Fruit fly (Drosophila melanogaster) whole organism, prepupa: ENCODE results near the gene SMSr.

Source experiments
- CG10631 ChIP-seq: fragments of 200-800 bp; sonication (Bioruptor generic); optimal IDR thresholded peaks from 2 replicates; lab custom pipeline; 2016; ENCODE audit warnings: missing biosample characterization, missing genetic modification characterization
- CG10669 ChIP-seq: fragments of 200-800 bp; sonication (Bioruptor generic); optimal IDR thresholded peaks from 3 replicates; lab custom pipeline; 2018; ENCODE audit warnings: missing biosample characterization, mild to moderate bottlenecking, missing genetic modification characterization, moderate library complexity
- CG11294 ChIP-seq: fragments of 200-800 bp; sonication (Bioruptor generic); IDR thresholded peaks from 2 replicates; pipeline ENCODE4 v1.3.6; 2022; ENCODE audit warnings: missing biosample characterization, missing genetic modification characterization
- CG11902 ChIP-seq: fragments of 200-800 bp; sonication (Bioruptor generic); optimal IDR thresholded peaks from 3 replicates; lab custom pipeline; 2016; ENCODE audit warnings: missing biosample characterization, missing genetic modification characterization
- CG15336 ChIP-seq: fragments of 200-800 bp; sonication (Bioruptor generic); IDR thresholded peaks from 2 replicates; pipeline ENCODE4 v1.3.6; 2022; ENCODE audit warnings: missing biosample characterization, missing genetic modification characterization
- CG1621 ChIP-seq: fragments of 200-800 bp; sonication (Bioruptor generic); optimal IDR thresholded peaks from 3 replicates; lab custom pipeline; 2018; ENCODE audit warnings: missing biosample characterization, mild to moderate bottlenecking, missing genetic modification characterization
- CG16779 ChIP-seq: fragments of 200-800 bp; sonication (Bioruptor generic); optimal IDR thresholded peaks from 3 replicates; lab custom pipeline; 2017; ENCODE audit warnings: missing biosample characterization, mild to moderate bottlenecking, missing genetic modification characterization
- CG3032 ChIP-seq: fragments of 200-800 bp; optimal IDR thresholded peaks from 2 replicates; lab custom pipeline; 2019; ENCODE audit warnings: missing biosample characterization, mild to moderate bottlenecking, missing genetic modification characterization, moderate library complexity
- CG31627 ChIP-seq: fragments of 200-800 bp; sonication (Bioruptor generic); optimal IDR thresholded peaks from 3 replicates; lab custom pipeline; 2016; ENCODE audit warnings: missing biosample characterization, missing genetic modification characterization
- CG32006 ChIP-seq: fragments of 200-800 bp; sonication (Bioruptor generic); optimal IDR thresholded peaks from 3 replicates; lab custom pipeline; 2017; ENCODE audit warnings: missing biosample characterization, mild to moderate bottlenecking, missing genetic modification characterization
- CG34406 ChIP-seq: fragments of 200-800 bp; sonication (Bioruptor generic); optimal IDR thresholded peaks from 3 replicates; lab custom pipeline; 2016; ENCODE audit warnings: missing biosample characterization, missing genetic modification characterization
- CG3919 ChIP-seq: fragments of 200-800 bp; sonication (Bioruptor generic); optimal IDR thresholded peaks from 3 replicates; lab custom pipeline; 2016; ENCODE audit warnings: missing biosample characterization, missing genetic modification characterization
- CG4318 ChIP-seq: fragments of 200-800 bp; sonication (Bioruptor generic); optimal IDR thresholded peaks from 3 replicates; lab custom pipeline; 2017; ENCODE audit warnings: missing biosample characterization, mild to moderate bottlenecking, missing genetic modification characterization
- CG6276 ChIP-seq: fragments of 200-800 bp; sonication (Bioruptor generic); optimal IDR thresholded peaks from 2 replicates; lab custom pipeline; 2017; ENCODE audit warnings: missing biosample characterization, mild to moderate bottlenecking, missing genetic modification characterization
- CG6792 ChIP-seq: fragments of 200-800 bp; sonication (Bioruptor generic); optimal IDR thresholded peaks from 3 replicates; lab custom pipeline; 2016; ENCODE audit warnings: missing biosample characterization, missing genetic modification characterization
- CG6808 ChIP-seq: fragments of 200-800 bp; sonication (Bioruptor generic); optimal IDR thresholded peaks from 3 replicates; lab custom pipeline; 2017; ENCODE audit warnings: missing biosample characterization, missing genetic modification characterization, mild to moderate bottlenecking, moderate library complexity, missing genetic modification reagents
- CG6854 ChIP-seq: fragments of 200-800 bp; sonication (Bioruptor generic); optimal IDR thresholded peaks from 2 replicates; lab custom pipeline; 2017; ENCODE audit warnings: missing biosample characterization, mild to moderate bottlenecking, missing genetic modification characterization
- CG8319 ChIP-seq: fragments of 200-800 bp; sonication (Bioruptor generic); optimal IDR thresholded peaks from 3 replicates; lab custom pipeline; 2016; ENCODE audit warnings: missing biosample characterization, missing genetic modification characterization
- CG8632 ChIP-seq: fragments of 200-800 bp; sonication (Bioruptor generic); optimal IDR thresholded peaks from 3 replicates; lab custom pipeline; 2016; ENCODE audit warnings: missing biosample characterization, missing genetic modification characterization
- CG9139 ChIP-seq: fragments of 200-800 bp; sonication (Bioruptor generic); optimal IDR thresholded peaks from 3 replicates; lab custom pipeline; 2017; ENCODE audit warnings: missing biosample characterization, mild to moderate bottlenecking, missing genetic modification characterization
- Eip75B ChIP-seq: fragments of 200-800 bp; sonication (Bioruptor generic); optimal IDR thresholded peaks from 3 replicates; lab custom pipeline; 2016; ENCODE audit warnings: missing biosample characterization, missing genetic modification characterization
- Ets21C ChIP-seq: fragments of 200-800 bp; sonication (Bioruptor generic); optimal IDR thresholded peaks from 3 replicates; lab custom pipeline; 2016; ENCODE audit warnings: missing biosample characterization, missing genetic modification characterization
- Ets96B ChIP-seq: fragments of 200-800 bp; optimal IDR thresholded peaks from 2 replicates; lab custom pipeline; 2019; ENCODE audit warnings: missing biosample characterization, mild to moderate bottlenecking, missing genetic modification characterization, moderate library complexity
- Gug ChIP-seq: fragments of 200-800 bp; sonication (Bioruptor generic); IDR thresholded peaks from 2 replicates; pipeline ENCODE4 v1.3.6; 2022; ENCODE audit warnings: missing biosample characterization, missing genetic modification characterization
- Hr39 ChIP-seq: fragments of 200-800 bp; sonication (Bioruptor generic); optimal IDR thresholded peaks from 2 replicates; lab custom pipeline; 2016; ENCODE audit warnings: missing biosample characterization, missing genetic modification characterization
- Hr4 ChIP-seq: fragments of 200-800 bp; sonication (Bioruptor generic); optimal IDR thresholded peaks from 3 replicates; lab custom pipeline; 2016; ENCODE audit warnings: missing biosample characterization, missing genetic modification characterization
- Lpt ChIP-seq: fragments of 200-800 bp; sonication (Bioruptor generic); optimal IDR thresholded peaks from 3 replicates; lab custom pipeline; 2016; ENCODE audit warnings: missing biosample characterization, missing genetic modification characterization
- OdsH ChIP-seq: fragments of 200-800 bp; sonication (Bioruptor generic); optimal IDR thresholded peaks from 3 replicates; lab custom pipeline; 2016; ENCODE audit warnings: missing biosample characterization, missing genetic modification characterization
- Smox ChIP-seq: fragments of 200-800 bp; sonication (Bioruptor generic); optimal IDR thresholded peaks from 3 replicates; lab custom pipeline; 2016; ENCODE audit warnings: missing biosample characterization, missing genetic modification characterization
- Sox102F ChIP-seq: fragments of 200-800 bp; sonication (Bioruptor generic); optimal IDR thresholded peaks from 2 replicates; lab custom pipeline; 2016; ENCODE audit warnings: missing biosample characterization, mild to moderate bottlenecking, missing genetic modification characterization
- Sox14 ChIP-seq: fragments of 200-800 bp; sonication (Bioruptor generic); optimal IDR thresholded peaks from 3 replicates; lab custom pipeline; 2016; ENCODE audit warnings: missing biosample characterization, missing genetic modification characterization
- Sox15 ChIP-seq: fragments of 200-800 bp; sonication (Bioruptor generic); optimal IDR thresholded peaks from 3 replicates; lab custom pipeline; 2016; ENCODE audit warnings: missing biosample characterization, missing genetic modification characterization
- acj6 ChIP-seq: fragments of 200-800 bp; sonication (Bioruptor generic); optimal IDR thresholded peaks from 3 replicates; lab custom pipeline; 2016; ENCODE audit warnings: missing biosample characterization, missing genetic modification characterization
- cyc ChIP-seq: fragments of 200-800 bp; sonication (Bioruptor generic); optimal IDR thresholded peaks from 3 replicates; lab custom pipeline; 2016; ENCODE audit warnings: missing biosample characterization, missing genetic modification characterization
- dac ChIP-seq: fragments of 200-800 bp; sonication (Bioruptor generic); optimal IDR thresholded peaks from 2 replicates; lab custom pipeline; 2017; ENCODE audit warnings: missing biosample characterization, mild to moderate bottlenecking, missing genetic modification characterization
- dsx ChIP-seq: fragments of 200-800 bp; optimal IDR thresholded peaks from 3 replicates; lab custom pipeline; 2019; ENCODE audit warnings: missing biosample characterization, mild to moderate bottlenecking, missing genetic modification characterization, moderate library complexity; ENCODE audit not compliant: poor library complexity, severe bottlenecking
- fd85E ChIP-seq: fragments of 200-800 bp; sonication (Bioruptor generic); optimal IDR thresholded peaks from 3 replicates; lab custom pipeline; 2016; ENCODE audit warnings: missing biosample characterization, missing genetic modification characterization
- fkh ChIP-seq: fragments of 200-800 bp; sonication (Bioruptor generic); optimal IDR thresholded peaks from 3 replicates; lab custom pipeline; 2017; ENCODE audit warnings: missing biosample characterization, mild to moderate bottlenecking, missing genetic modification characterization, moderate library complexity
- lz ChIP-seq: fragments of 200-800 bp; sonication (Bioruptor generic); optimal IDR thresholded peaks from 3 replicates; lab custom pipeline; 2016; ENCODE audit warnings: missing biosample characterization, missing genetic modification characterization
- net ChIP-seq: fragments of 200-800 bp; sonication (Bioruptor generic); optimal IDR thresholded peaks from 3 replicates; lab custom pipeline; 2016; ENCODE audit warnings: missing biosample characterization, missing genetic modification characterization
- spab ChIP-seq: fragments of 200-800 bp; sonication (Bioruptor generic); optimal IDR thresholded peaks from 2 replicates; lab custom pipeline; 2017; ENCODE audit warnings: missing biosample characterization, mild to moderate bottlenecking, missing genetic modification characterization, missing genetic modification reagents
- ss ChIP-seq, 2 experiments: fragments of 200-800 bp; sonication (Bioruptor generic); optimal IDR thresholded peaks; 2 replicates in 1 of 2; 3 replicates in 1 of 2; lab custom pipeline; 2017 to 2018; ENCODE audit warnings: mild to moderate bottlenecking in 2 of 2, missing biosample characterization in 2 of 2, missing genetic modification characterization in 2 of 2, moderate library complexity in 1 of 2
- svp ChIP-seq: fragments of 200-800 bp; sonication (Bioruptor generic); peaks from one replicate; lab custom pipeline; 2016; ENCODE audit warnings: missing biosample characterization, missing genetic modification characterization
- vri ChIP-seq: fragments of 200-800 bp; sonication (Bioruptor generic); optimal IDR thresholded peaks from 3 replicates; lab custom pipeline; 2016; ENCODE audit warnings: missing biosample characterization, mild to moderate bottlenecking, missing genetic modification characterization

The SMSr gene

dm6 chr3L:7356386-7357117 is 24.7 kb downstream of the SMSr start, which contains the start of gene CTCF (continued):
- TF ChIP-seq CG10669 (GFP tag; lab: Kevin White, UChicago) (no peak), Smox (GFP tag; lab: Kevin White, UChicago) (no peak), CG32006 (GFP tag; lab: Kevin White, UChicago) (no peak), CG3032 (peak; percentile 56), Sox14 (peak; percentile 44), CG16779 (tag; lab: Kevin White, UChicago) (no peak), cyc (GFP tag; lab: Kevin White, UChicago) (peak; percentile 38), spab (GFP tag; lab: Kevin White, UChicago) (no peak), ss (GFP tag; optimal IDR thresholded peaks at IDR 0.05; lab: Kevin White, UChicago) (peak in 1 of 2 experiments; percentile 1), svp (no peak), CG8319 (GFP tag; lab: Kevin White, UChicago) (no peak), CG3919 (GFP tag; lab: Kevin White, UChicago) (peak; percentile 44), lz (GFP tag; lab: Kevin White, UChicago) (peak; percentile 58), Gug (GFP tag; lab: Robert Waterston, UW) (no peak)

dm6 chr3L:7349311-7349710 is 32.0 kb downstream of the SMSr start:
- TF ChIP-seq CG6792 (GFP tag; lab: Kevin White, UChicago) (no peak), fkh (peak; percentile 79)

dm6 chr3L:7347984-7348631 is 33.2 kb downstream of the SMSr start, which contains the start of the genes Srp19 and qm:
TSS of gene Srp19 (minus strand) at chr3L:7348034.
TSS of gene qm (plus strand) at chr3L:7348313.
- TF ChIP-seq CG15336 (GFP tag; lab: Robert Waterston, UW), result no peak
- TF ChIP-seq ss (GFP tag; optimal IDR thresholded peaks at IDR 0.05; lab: Kevin White, UChicago), result peak; percentile 67 to 90
- TF ChIP-seq Ets21C (GFP tag; lab: Kevin White, UChicago), result no peak
- no peak for TF ChIP-seq Gug (GFP tag; lab: Robert Waterston, UW)
- TF ChIP-seq CG10631 (GFP tag; lab: Kevin White, UChicago), result peak; percentile 60
- TF ChIP-seq CG8632 (GFP tag; lab: Kevin White, UChicago), result no peak
- TF ChIP-seq spab (GFP tag; lab: Kevin White, UChicago), result no peak
- TF ChIP-seq CG6792 (GFP tag; lab: Kevin White, UChicago), result peak; percentile 5
- peak; percentile 33 for TF ChIP-seq CG3032
- TF ChIP-seq Hr4 (GFP tag; lab: Kevin White, UChicago), result no peak
- TF ChIP-seq CG11294, result no peak
- TF ChIP-seq Lpt (GFP tag; lab: Kevin White, UChicago), result no peak
- no peak for TF ChIP-seq CG6276 (GFP tag; lab: Kevin White, UChicago)
- no peak for TF ChIP-seq dac (GFP tag; lab: Kevin White, UChicago)
- TF ChIP-seq OdsH (GFP tag; lab: Kevin White, UChicago), result no peak
- TF ChIP-seq Smox (GFP tag; lab: Kevin White, UChicago), result no peak
- TF ChIP-seq Hr39 (GFP tag; lab: Kevin White, UChicago), result peak; percentile 31
- TF ChIP-seq vri, result no peak
- TF ChIP-seq CG31627 (GFP tag; lab: Kevin White, UChicago), result peak; percentile 50
- peak; percentile 66 for TF ChIP-seq lz (GFP tag; lab: Kevin White, UChicago)
- TF ChIP-seq CG9139 (GFP tag; lab: Kevin White, UChicago), result peak; percentile 33
- TF ChIP-seq CG1621 (tag; lab: Kevin White, UChicago), result peak; percentile 35
- peak; percentile 54 for TF ChIP-seq Eip75B (GFP tag; lab: Kevin White, UChicago)
- no peak for TF ChIP-seq CG4318 (GFP tag; lab: Kevin White, UChicago)
- no peak for TF ChIP-seq CG10669 (GFP tag; lab: Kevin White, UChicago)
- TF ChIP-seq CG6854, result peak; percentile 65
- TF ChIP-seq Sox15 (GFP tag; lab: Kevin White, UChicago), result no peak
- TF ChIP-seq Sox102F (GFP tag; lab: Kevin White, UChicago), result no peak
- TF ChIP-seq CG34406 (GFP tag; lab: Kevin White, UChicago), result no peak
- no peak for TF ChIP-seq Ets96B (tag; lab: Kevin White, UChicago)
- TF ChIP-seq CG8319 (GFP tag; lab: Kevin White, UChicago), result no peak
- TF ChIP-seq CG11902 (GFP tag; lab: Kevin White, UChicago), result no peak
- TF ChIP-seq fd85E (GFP tag; lab: Kevin White, UChicago), result no peak
- peak; percentile 37 for TF ChIP-seq dsx (GFP tag; lab: Kevin White, UChicago)
- peak; percentile 41 for TF ChIP-seq Sox14
- peak; percentile 38 for TF ChIP-seq CG3919 (GFP tag; lab: Kevin White, UChicago)
- TF ChIP-seq CG6808 (GFP tag; lab: Kevin White, UChicago), result no peak
- peak; percentile 15 for TF ChIP-seq CG32006 (GFP tag; lab: Kevin White, UChicago)
- TF ChIP-seq net (GFP tag; lab: Kevin White, UChicago), result no peak
- no peak for TF ChIP-seq acj6
